Worm (Caenorhabditis elegans) whole organism, mixed stage, embryonic: Measurements from ENCODE around the gene C05C10.5.

Experiments
- M03D4.4 ChIP-seq: sonication (generic microtip); optimal IDR thresholded peaks from 2 replicates; lab custom pipeline; 2017; ENCODE audit warnings: mild to moderate bottlenecking, missing genetic modification characterization, missing compliant biosample characterization
- bed-3 ChIP-seq: fragments of 200-800 bp; sonication (Bioruptor generic); optimal IDR thresholded peaks from 3 replicates; lab custom pipeline; 2018; ENCODE audit warnings: mild to moderate bottlenecking, missing genetic modification characterization, moderate library complexity, missing compliant biosample characterization
- ceh-39 ChIP-seq: fragments of 150-350 bp; optimal IDR thresholded peaks from 2 replicates; lab custom pipeline; 2014; ENCODE audit warnings: missing biosample characterization, missing genetic modification characterization
- ceh-43 ChIP-seq: fragments of 200-800 bp; sonication (Bioruptor generic); optimal IDR thresholded peaks from 2 replicates; lab custom pipeline; 2018; ENCODE audit warnings: mild to moderate bottlenecking, missing genetic modification characterization, moderate library complexity, missing compliant biosample characterization
- ceh-83 ChIP-seq: fragments of 200-800 bp; sonication (Bioruptor generic); optimal IDR thresholded peaks from 2 replicates; lab custom pipeline; 2018; ENCODE audit warnings: mild to moderate bottlenecking, missing genetic modification characterization, missing compliant biosample characterization
- ces-1 ChIP-seq: fragments of 150-350 bp; optimal IDR thresholded peaks from 2 replicates; lab custom pipeline; 2014; ENCODE audit warnings: missing biosample characterization, missing genetic modification reagents, missing genetic modification characterization
- cnd-1 ChIP-seq: fragments of 200-800 bp; sonication (Bioruptor generic); optimal IDR thresholded peaks from 2 replicates; lab custom pipeline; 2018; ENCODE audit warnings: mild to moderate bottlenecking, missing genetic modification characterization, missing compliant biosample characterization
- drap-1 ChIP-seq: fragments of 200-800 bp; sonication (Bioruptor generic); optimal IDR thresholded peaks from 3 replicates; lab custom pipeline; 2018; ENCODE audit warnings: mild to moderate bottlenecking, missing genetic modification characterization, missing compliant biosample characterization
- elt-1 ChIP-seq: sonication (generic microtip); optimal IDR thresholded peaks from 2 replicates; lab custom pipeline; 2017; ENCODE audit warnings: missing genetic modification characterization, mild to moderate bottlenecking, missing compliant biosample characterization, antibody characterized with exemption, moderate library complexity, borderline replicate concordance; ENCODE audit not compliant: insufficient read depth
- ham-2 ChIP-seq: fragments of 200-800 bp; sonication (Bioruptor generic); optimal IDR thresholded peaks from 2 replicates; lab custom pipeline; 2018; ENCODE audit warnings: mild to moderate bottlenecking, missing genetic modification characterization, missing compliant biosample characterization
- hlh-1 ChIP-seq: fragments of 150-350 bp; optimal IDR thresholded peaks from 2 replicates; lab custom pipeline; 2014; ENCODE audit warnings: missing biosample characterization, missing genetic modification reagents, missing genetic modification characterization
- lin-13 ChIP-seq: fragments of 150-350 bp; optimal IDR thresholded peaks from 2 replicates; lab custom pipeline; 2014; ENCODE audit warnings: missing biosample characterization, missing genetic modification characterization
- lin-32 ChIP-seq: fragments of 200-800 bp; sonication (Bioruptor generic); optimal IDR thresholded peaks from 2 replicates; lab custom pipeline; 2018; ENCODE audit warnings: mild to moderate bottlenecking, missing genetic modification characterization, missing compliant biosample characterization
- lsy-2 ChIP-seq: fragments of 150-350 bp; optimal IDR thresholded peaks from 2 replicates; lab custom pipeline; 2014; ENCODE audit warnings: missing biosample characterization, missing genetic modification characterization
- mab-5 ChIP-seq: fragments of 150-350 bp; optimal IDR thresholded peaks from 2 replicates; lab custom pipeline; 2014; ENCODE audit warnings: missing biosample characterization, missing genetic modification characterization
- mep-1 ChIP-seq: fragments of 150-350 bp; optimal IDR thresholded peaks from 2 replicates; lab custom pipeline; 2017; ENCODE audit warnings: missing biosample characterization, missing genetic modification reagents, missing genetic modification characterization, inconsistent platforms
- mls-2 ChIP-seq: sonication (generic microtip); optimal IDR thresholded peaks from 2 replicates; lab custom pipeline; 2016; ENCODE audit warnings: mild to moderate bottlenecking, missing genetic modification characterization, moderate library complexity, missing compliant biosample characterization
- nhr-2 ChIP-seq: fragments of 150-350 bp; optimal IDR thresholded peaks from 2 replicates; lab custom pipeline; 2014; ENCODE audit warnings: missing biosample characterization, missing genetic modification characterization
- nhr-237 ChIP-seq: fragments of 150-350 bp; optimal IDR thresholded peaks from 2 replicates; lab custom pipeline; 2014; ENCODE audit warnings: missing biosample characterization, missing genetic modification characterization
- nhr-28 ChIP-seq: fragments of 150-350 bp; optimal IDR thresholded peaks from 2 replicates; lab custom pipeline; 2014; ENCODE audit warnings: missing biosample characterization, missing genetic modification characterization
- nhr-76 ChIP-seq: sonication (generic microtip); optimal IDR thresholded peaks from 2 replicates; lab custom pipeline; 2017; ENCODE audit warnings: missing biosample characterization, missing genetic modification characterization
- pha-4 ChIP-seq: fragments of 150-350 bp; optimal IDR thresholded peaks from 2 replicates; lab custom pipeline; 2018; ENCODE audit warnings: missing biosample characterization, missing genetic modification reagents, missing genetic modification characterization
- snpc-4 ChIP-seq: fragments of 150-350 bp; optimal IDR thresholded peaks from 2 replicates; lab custom pipeline; 2014; ENCODE audit warnings: missing biosample characterization, missing genetic modification characterization
- sptf-1 ChIP-seq: sonication (generic microtip); optimal IDR thresholded peaks from 2 replicates; lab custom pipeline; 2017; ENCODE audit warnings: mild to moderate bottlenecking, missing genetic modification characterization, moderate library complexity, missing compliant biosample characterization
- tbx-8 ChIP-seq: fragments of 200-800 bp; sonication (Bioruptor generic); optimal IDR thresholded peaks from 2 replicates; lab custom pipeline; 2018; ENCODE audit warnings: mild to moderate bottlenecking, missing genetic modification characterization, moderate library complexity, missing compliant biosample characterization
- unc-120 ChIP-seq: sonication (generic microtip); optimal IDR thresholded peaks from 2 replicates; lab custom pipeline; 2017; ENCODE audit warnings: missing genetic modification characterization, missing compliant biosample characterization; ENCODE audit not compliant: poor library complexity, severe bottlenecking
- unc-39 ChIP-seq: fragments of 150-350 bp; optimal IDR thresholded peaks from 2 replicates; lab custom pipeline; 2014; ENCODE audit warnings: missing biosample characterization, missing genetic modification characterization
- unc-62 ChIP-seq: fragments of 150-350 bp; optimal IDR thresholded peaks from 2 replicates; lab custom pipeline; 2014; ENCODE audit warnings: missing biosample characterization, missing genetic modification reagents, missing genetic modification characterization
- ztf-11 ChIP-seq: fragments of 150-350 bp; optimal IDR thresholded peaks from 2 replicates; lab custom pipeline; 2014; ENCODE audit warnings: missing biosample characterization, missing genetic modification characterization

The C05C10.5 gene

ce11 chrII:9937611-9938010, 1.2 kb upstream of the C05C10.5 start:
- TF ChIP-seq unc-39 (tag; lab: Kevin White, UChicago) (no peak), hlh-1 (tag; lab: Kevin White, UChicago) (peak; percentile 38)

ce11 chrII:9940430-9940829, 1.6 kb downstream of the C05C10.5 start, which contains the start of gene ufd-3:
TSS of gene ufd-3 (plus strand) at chrII:9940753.
- peak; percentile 81 for TF ChIP-seq lin-13 (tag; lab: Kevin White, UChicago)
- peak; percentile 34 for TF ChIP-seq drap-1
- TF ChIP-seq ztf-11 (tag; lab: Kevin White, UChicago) = no peak
- no peak for TF ChIP-seq mab-5 (tag; lab: Kevin White, UChicago)
- peak; percentile 61 for TF ChIP-seq ces-1
- peak; percentile 81 for TF ChIP-seq lsy-2 (tag; lab: Kevin White, UChicago)
- TF ChIP-seq nhr-237 (tag; lab: Kevin White, UChicago) = peak; percentile 76
- TF ChIP-seq sptf-1 (tag; lab: Kevin White, UChicago) = peak; percentile 74
- TF ChIP-seq pha-4 = peak; percentile 82
- TF ChIP-seq bed-3 (GFP tag; lab: Kevin White, UChicago) = no peak
- TF ChIP-seq hlh-1 (tag; lab: Kevin White, UChicago) = peak; percentile 54
- TF ChIP-seq lin-32 (GFP tag; lab: Kevin White, UChicago) = no peak
- peak; percentile 91 for TF ChIP-seq mep-1 (tag; lab: Kevin White, UChicago)
- peak; percentile 36 for TF ChIP-seq cnd-1 (tag; lab: Kevin White, UChicago)

ce11 chrII:9943246-9943645, 4.4 kb downstream of the C05C10.5 start:
- TF ChIP-seq nhr-28 (tag; lab: Kevin White, UChicago) (no peak), lin-32 (GFP tag; lab: Kevin White, UChicago) (no peak), unc-39 (tag; lab: Kevin White, UChicago) (no peak)

ce11 chrII:9943837-9944236, 5.0 kb downstream of the C05C10.5 start, which contains the start of gene flad-1:
TSS of gene flad-1 (plus strand) at chrII:9944137.
- no peak for TF ChIP-seq sptf-1 (tag; lab: Kevin White, UChicago)
- no peak for TF ChIP-seq tbx-8 (GFP tag; lab: Kevin White, UChicago)
- no peak for TF ChIP-seq elt-1 (tag; lab: Kevin White, UChicago)

- TF ChIP-seq ceh-43 (GFP tag; lab: Kevin White, UChicago) (no peak), tbx-8 (GFP tag; lab: Kevin White, UChicago) (no peak), unc-62 (GFP tag; lab: Kevin White, UChicago) (no peak), mls-2 (no peak), sptf-1 (tag; lab: Kevin White, UChicago) (no peak), ceh-39 (tag; lab: Kevin White, UChicago) (no peak), mab-5 (tag; lab: Kevin White, UChicago) (no peak), snpc-4 (no peak), unc-120 (tag; lab: Kevin White, UChicago) (no peak), ceh-83 (no peak)
These were observed 9.8 kb downstream of the C05C10.5 start for ce11 chrII:9948662-9949061.

ce11 chrII:9951846-9952245, 13.0 kb downstream of the C05C10.5 start:
- TF ChIP-seq ceh-39 (tag; lab: Kevin White, UChicago) (no peak), nhr-2 (tag; lab: Kevin White, UChicago) (no peak), nhr-76 (tag; lab: Kevin White, UChicago) (no peak), ham-2 (GFP tag; lab: Kevin White, UChicago) (no peak), lin-13 (tag; lab: Kevin White, UChicago) (no peak), tbx-8 (GFP tag; lab: Kevin White, UChicago) (no peak), unc-39 (tag; lab: Kevin White, UChicago) (no peak), ces-1 (no peak), M03D4.4 (tag; lab: Kevin White, UChicago) (no peak), ceh-83 (no peak), unc-120 (tag; lab: Kevin White, UChicago) (no peak), pha-4 (no peak), snpc-4 (no peak), bed-3 (GFP tag; lab: Kevin White, UChicago) (no peak), mep-1 (tag; lab: Kevin White, UChicago) (no peak), lin-32 (GFP tag; lab: Kevin White, UChicago) (no peak)
